Fruit fly (Drosophila melanogaster) whole organism: Measurements from ENCODE around the gene CG14042.

ENCODE experiments used
- CG8478 ChIP-seq: fragments of >200 bp; optimal IDR thresholded peaks from 2 replicates; lab custom pipeline; 2018; ENCODE audit warnings: inconsistent platforms
- Dll ChIP-seq: fragments of >200 bp; optimal IDR thresholded peaks from 2 replicates; lab custom pipeline; 2017
- pan ChIP-seq: fragments of >200 bp; optimal IDR thresholded peaks from 2 replicates; lab custom pipeline; 2017
- psq ChIP-seq: fragments of >200 bp; optimal IDR thresholded peaks from 2 replicates; lab custom pipeline; 2017
- usp ChIP-seq: fragments of >200 bp; optimal IDR thresholded peaks from 2 replicates; lab custom pipeline; 2017; ENCODE audit warnings: missing biosample characterization, missing genetic modification characterization, mixed read lengths

- TF ChIP-seq psq (lab: Kevin White, UChicago) (no peak), Dll (no peak), usp (GFP tag; lab: Kevin White, UChicago) (no peak), CG8478 (no peak), pan (lab: Kevin White, UChicago) (no peak)
Observed at dm6 chr2L:5036120-5036519, 1.4 kb upstream of the CG14042 start.
